Fruit fly (Drosophila melanogaster) whole organism: ENCODE results near the gene CG11693.

ENCODE experiments used
- CG8478 ChIP-seq: fragments of >200 bp; optimal IDR thresholded peaks from 2 replicates; lab custom pipeline; 2018; ENCODE audit warnings: inconsistent platforms
- psq ChIP-seq: fragments of >200 bp; optimal IDR thresholded peaks from 2 replicates; lab custom pipeline; 2017

DNA sequence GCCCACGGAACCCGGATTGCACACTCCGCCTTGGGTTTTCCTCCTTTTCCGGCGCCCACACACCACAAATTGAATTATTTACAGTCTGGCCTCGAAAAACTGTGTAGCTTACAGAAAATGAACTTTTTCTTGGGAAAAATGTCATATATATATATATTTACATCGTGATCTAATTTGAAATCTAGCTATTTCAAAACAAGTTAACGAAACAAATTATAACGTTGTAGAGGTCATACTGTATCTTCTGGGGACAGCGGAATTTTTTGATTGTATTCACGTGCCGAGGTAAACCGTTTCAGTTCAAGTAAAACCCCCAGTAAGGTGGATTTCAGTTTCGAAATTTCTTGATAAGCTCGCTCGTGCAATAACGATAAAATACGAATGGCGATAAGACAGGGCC, 43.9 kb upstream of the CG11693 start:
- no peak for TF ChIP-seq CG8478 (lab: Kevin White, UChicago)
- no peak for TF ChIP-seq psq
